Worm (Caenorhabditis elegans) whole organism, midembryonic: ENCODE measurements around the gene bud-31.

Source experiments
- cog-1 ChIP-seq: sonication (generic microtip); optimal IDR thresholded peaks from 2 replicates; lab custom pipeline; 2016; ENCODE audit warnings: missing genetic modification characterization, missing compliant biosample characterization
- flt-1 ChIP-seq: fragments of 200-800 bp; sonication (Bioruptor generic); IDR thresholded peaks from 2 replicates; pipeline ENCODE4 v1.3.6; 2022; ENCODE audit warnings: missing genetic modification characterization, missing compliant biosample characterization
- med-1 ChIP-seq: sonication (generic microtip); optimal IDR thresholded peaks from 2 replicates; lab custom pipeline; 2017; ENCODE audit warnings: missing genetic modification characterization, mild to moderate bottlenecking, missing compliant biosample characterization, antibody characterized with exemption, missing genetic modification reagents; ENCODE audit not compliant: insufficient read depth
- ref-1 ChIP-seq: fragments of 200-800 bp; sonication (Bioruptor generic); conservative IDR thresholded peaks from 2 replicates; pipeline ENCODE4 v1.3.6; 2022; ENCODE audit warnings: missing genetic modification reagents, missing genetic modification characterization, missing compliant biosample characterization
- tab-1 ChIP-seq: fragments of 200-800 bp; sonication (Bioruptor generic); IDR thresholded peaks from 2 replicates; pipeline ENCODE4 v1.3.6; 2022; ENCODE audit warnings: missing genetic modification characterization, missing compliant biosample characterization
- ztf-23 ChIP-seq: fragments of 200-800 bp; sonication (Bioruptor generic); IDR thresholded peaks from 2 replicates; pipeline ENCODE4 v1.3.6; 2022; ENCODE audit warnings: missing genetic modification reagents, missing genetic modification characterization, missing compliant biosample characterization
- ztf-29 ChIP-seq: fragments of 200-800 bp; sonication (Bioruptor generic); IDR thresholded peaks from 2 replicates; pipeline ENCODE4 v1.3.6; 2022; ENCODE audit warnings: missing genetic modification reagents, missing genetic modification characterization, missing compliant biosample characterization

ce11 chrIII:9745333-9745897, 49.1 kb upstream of the bud-31 start:
- TF ChIP-seq ztf-29, result no peak
- TF ChIP-seq ztf-23 (GFP tag; lab: Robert Waterston, UW), result no peak
- no peak for TF ChIP-seq med-1 (GFP tag; lab: Kevin White, UChicago)
- no peak for TF ChIP-seq flt-1
- no peak for TF ChIP-seq ref-1 (GFP tag; lab: Robert Waterston, UW)
- no peak for TF ChIP-seq tab-1 (GFP tag; lab: Robert Waterston, UW)
- no peak for TF ChIP-seq cog-1 (tag; lab: Kevin White, UChicago)
